Worm (Caenorhabditis elegans) whole organism, young adult: ENCODE results near the gene ZK1290.11.

ENCODE experiments used
- F39B2.1 ChIP-seq: fragments of 200-800 bp; sonication (Bioruptor generic); IDR thresholded peaks from 2 replicates; pipeline ENCODE4 v1.3.6; 2022; ENCODE audit warnings: missing genetic modification reagents, missing genetic modification characterization, missing compliant biosample characterization
- F57C9.4 ChIP-seq: sonication (generic microtip); optimal IDR thresholded peaks from 2 replicates; lab custom pipeline; 2017; ENCODE audit warnings: mild to moderate bottlenecking, missing genetic modification characterization, missing compliant biosample characterization
- hmg-1.2 ChIP-seq: fragments of 200-800 bp; sonication (Bioruptor generic); IDR thresholded peaks from 2 replicates; pipeline ENCODE4 v1.3.6; 2022; ENCODE audit warnings: missing genetic modification reagents, missing genetic modification characterization, missing compliant biosample characterization
- lin-26 ChIP-seq: fragments of 200-800 bp; sonication (Bioruptor generic); IDR thresholded peaks from 2 replicates; pipeline ENCODE4 v1.3.6; 2022; ENCODE audit warnings: missing genetic modification reagents, missing genetic modification characterization, missing compliant biosample characterization
- madf-3 ChIP-seq: fragments of 200-800 bp; sonication (Bioruptor generic); IDR thresholded peaks from 2 replicates; pipeline ENCODE4 v1.3.6; 2022; ENCODE audit warnings: missing genetic modification reagents, missing genetic modification characterization, missing compliant biosample characterization
- ztf-3 ChIP-seq: fragments of 200-800 bp; sonication (Bioruptor generic); optimal IDR thresholded peaks from 2 replicates; lab custom pipeline; 2018; ENCODE audit warnings: mild to moderate bottlenecking, missing genetic modification characterization, missing compliant biosample characterization

Gene ZK1290.11

DNA sequence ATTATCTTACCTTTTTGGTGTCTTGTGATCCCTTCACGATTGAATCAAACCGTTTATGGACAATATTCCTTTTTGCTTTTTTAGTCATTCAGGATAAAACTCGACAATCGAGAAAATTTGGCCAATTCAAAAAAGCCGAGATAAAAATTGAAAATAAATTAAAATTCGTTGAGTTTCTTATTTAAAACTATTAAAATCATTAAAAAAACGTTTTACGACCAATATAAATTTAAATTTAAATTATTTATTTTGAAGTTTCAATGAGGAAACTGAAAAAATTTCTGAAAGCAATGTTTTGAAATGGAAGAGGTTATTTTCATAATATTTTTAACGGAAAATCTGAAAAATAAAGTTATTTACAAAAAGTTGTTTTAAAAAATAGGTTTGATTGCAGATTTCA lies 38.1 kb downstream of the ZK1290.11 start, which contains the start of gene ZK1290.15 (continued):
- TF ChIP-seq hmg-1.2 (GFP tag; lab: Robert Waterston, UW) (no peak), F57C9.4 (tag; lab: Kevin White, UChicago) (no peak)

DNA sequence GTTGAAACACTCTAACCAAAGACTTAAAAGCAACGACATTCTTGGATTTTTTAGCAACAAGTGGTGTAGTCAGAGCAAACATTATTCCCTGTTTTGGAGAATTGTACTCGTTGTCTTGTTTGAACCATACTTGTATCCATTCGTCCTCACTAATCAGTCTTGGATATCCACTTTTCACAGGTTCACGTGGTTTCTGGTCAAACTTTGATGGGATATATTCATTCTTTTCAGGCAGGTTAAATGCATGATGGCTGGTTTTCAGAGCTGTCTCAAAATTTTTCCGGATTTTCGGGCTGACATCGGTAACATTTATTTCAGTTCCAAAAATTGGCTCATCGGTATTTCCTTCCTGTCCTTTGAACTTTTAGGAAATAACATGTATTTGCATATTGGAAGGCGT lies 40.0 kb downstream of the ZK1290.11 start:
- no peak for TF ChIP-seq ztf-3 (GFP tag; lab: Kevin White, UChicago)
- no peak for TF ChIP-seq lin-26

DNA sequence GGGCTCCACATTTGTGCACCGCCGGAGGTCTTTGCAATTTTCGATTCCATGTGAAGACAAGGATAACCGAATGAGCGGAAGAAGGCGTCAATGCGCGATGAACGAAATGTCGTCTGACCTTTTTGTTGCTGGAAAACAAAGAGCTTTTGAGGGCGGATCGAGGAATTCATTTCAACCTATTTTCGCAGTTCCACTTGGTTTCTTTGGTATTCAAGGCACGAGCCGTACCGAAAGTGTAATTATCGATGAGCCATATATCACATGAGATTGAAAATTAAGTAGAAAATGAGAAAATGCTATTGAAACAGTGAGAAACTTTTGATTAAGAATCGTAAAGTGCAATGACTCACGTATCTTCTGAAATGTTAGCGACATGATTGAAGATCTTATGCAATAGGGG lies 42.2 kb downstream of the ZK1290.11 start, which contains the start of gene glb-9:
Gene glb-9, minus strand, starts transcription at position 101 of the 400 bp plus-strand sequence.
- TF ChIP-seq F39B2.1 (GFP tag; lab: Robert Waterston, UW): no peak
- 0 out of 2 replicates have a peak, but pooled peaks have one; percentile 22 for TF ChIP-seq madf-3
